Worm (Caenorhabditis elegans) whole organism, mixed stage, embryonic: ENCODE data around the gene lgg-1.

Experiments
- hlh-1 ChIP-seq: fragments of 150-350 bp; optimal IDR thresholded peaks from 2 replicates; lab custom pipeline; 2014; ENCODE audit warnings: missing biosample characterization, missing genetic modification reagents, missing genetic modification characterization
- lin-13 ChIP-seq: fragments of 150-350 bp; optimal IDR thresholded peaks from 2 replicates; lab custom pipeline; 2014; ENCODE audit warnings: missing biosample characterization, missing genetic modification characterization
- nhr-2 ChIP-seq: fragments of 150-350 bp; optimal IDR thresholded peaks from 2 replicates; lab custom pipeline; 2014; ENCODE audit warnings: missing biosample characterization, missing genetic modification characterization
- unc-120 ChIP-seq: sonication (generic microtip); optimal IDR thresholded peaks from 2 replicates; lab custom pipeline; 2017; ENCODE audit warnings: missing genetic modification characterization, missing compliant biosample characterization; ENCODE audit not compliant: poor library complexity, severe bottlenecking
- unc-39 ChIP-seq: fragments of 150-350 bp; optimal IDR thresholded peaks from 2 replicates; lab custom pipeline; 2014; ENCODE audit warnings: missing biosample characterization, missing genetic modification characterization
- unc-62 ChIP-seq: fragments of 150-350 bp; optimal IDR thresholded peaks from 2 replicates; lab custom pipeline; 2014; ENCODE audit warnings: missing biosample characterization, missing genetic modification reagents, missing genetic modification characterization

The lgg-1 gene

DNA sequence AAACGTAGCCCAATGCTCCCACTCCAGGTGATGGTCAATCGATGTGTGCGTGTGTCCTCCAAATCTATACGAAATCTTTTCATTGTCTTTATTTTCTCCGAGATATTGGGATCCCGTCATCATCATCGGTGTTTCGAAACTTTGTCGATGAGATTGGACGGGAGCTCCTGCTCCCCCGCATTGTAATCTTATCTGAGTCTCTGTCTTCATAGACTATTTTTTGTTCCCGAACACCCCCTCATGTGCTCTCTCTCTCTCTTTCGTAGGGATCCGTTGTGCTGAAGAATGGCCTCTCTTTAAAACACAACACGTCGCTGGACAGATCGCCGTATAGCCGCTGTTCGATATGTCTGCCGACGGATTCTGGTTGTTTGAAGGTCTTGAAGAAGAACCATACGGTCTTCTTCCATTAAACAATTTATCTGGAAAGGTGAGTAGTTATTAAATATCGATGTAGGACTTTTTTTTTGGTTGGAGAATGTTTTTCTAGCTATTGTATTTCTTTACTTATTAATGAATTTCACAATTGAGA, 44.2 kb downstream of the lgg-1 start, which contains the start of gene C29F5.1:
TSS of gene C29F5.1 (plus strand) at position 317 of the 532 bp plus-strand sequence.
- TF ChIP-seq unc-39 (tag; lab: Kevin White, UChicago) = no peak
- TF ChIP-seq unc-120 (tag; lab: Kevin White, UChicago) = peak; percentile 17
- peak; percentile 70 for TF ChIP-seq hlh-1
- TF ChIP-seq lin-13 = no peak
- peak; percentile 31 for TF ChIP-seq unc-62 (GFP tag; lab: Kevin White, UChicago)
- no peak for TF ChIP-seq nhr-2 (tag; lab: Kevin White, UChicago)
